Worm (Caenorhabditis elegans): Measurements from ENCODE around the gene F22E5.8.
"Not testable (repeated sequence)": the region's sequence is repeated elsewhere in the genome, so short reads cannot be mapped to it uniquely, and the experiment has no call there.

The F22E5.8 gene

DNA sequence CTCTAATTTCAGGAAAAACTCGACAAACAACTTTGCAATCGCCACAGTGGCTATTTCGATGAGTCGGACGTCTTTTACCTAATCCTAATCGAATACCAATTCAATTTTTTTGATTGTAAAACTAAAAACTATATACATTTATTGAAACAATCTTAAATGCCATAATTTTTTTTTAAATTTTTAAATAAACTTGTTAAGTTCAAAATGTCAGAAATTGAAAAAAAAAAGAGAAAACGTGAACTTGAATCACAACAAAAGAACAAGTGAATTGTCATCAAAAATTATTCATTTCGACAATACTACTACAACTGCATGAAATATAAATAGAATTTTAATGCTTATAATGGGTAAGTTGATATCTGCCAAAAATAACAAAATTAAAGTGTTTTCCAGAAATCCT, 27.6 kb upstream of the F22E5.8 start, which contains the start of gene D2062.13:
Gene D2062.13, plus strand, starts transcription at position 301 of the 400 bp plus-strand sequence.
- not testable (repeated sequence) for TF ChIP-seq pag-3 (tag; optimal IDR thresholded peaks at IDR 0.05; ENCODE audit: borderline replicate concordance, insufficient read depth); ztf-4 (tag; optimal IDR thresholded peaks at IDR 0.05); fkh-8 (tag; optimal IDR thresholded peaks at IDR 0.05)

DNA sequence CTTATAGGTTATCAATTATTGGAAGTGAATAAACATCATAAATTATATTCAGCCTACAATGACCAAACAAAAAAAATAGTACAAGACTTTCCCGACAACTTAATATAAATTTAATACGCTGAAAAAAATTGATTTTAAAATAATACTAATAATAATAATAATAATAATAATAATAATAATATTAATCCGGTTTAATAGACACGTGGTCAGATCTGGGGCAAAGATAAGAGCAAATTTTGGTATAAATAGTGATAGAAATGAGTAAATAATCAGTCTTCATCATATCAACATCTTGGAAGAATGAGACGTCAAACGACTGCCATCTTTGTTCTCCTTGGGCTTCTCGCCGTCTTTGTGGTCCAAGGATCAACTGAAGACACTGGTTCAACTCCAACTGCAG, 23.2 kb upstream of the F22E5.8 start, which contains the start of gene msrp-5:
Gene msrp-5, plus strand, starts transcription at position 301 of the 400 bp plus-strand sequence.
- not testable (repeated sequence) for TF ChIP-seq lin-39 (tag; optimal IDR thresholded peaks at IDR 0.05); hlh-17 (GFP tag; optimal IDR thresholded peaks at IDR 0.05; ENCODE audit: borderline replicate concordance); efl-1 (optimal IDR thresholded peaks at IDR 0.05); efl-1 (GFP tag; optimal IDR thresholded peaks at IDR 0.05 in 1 of 2)

DNA sequence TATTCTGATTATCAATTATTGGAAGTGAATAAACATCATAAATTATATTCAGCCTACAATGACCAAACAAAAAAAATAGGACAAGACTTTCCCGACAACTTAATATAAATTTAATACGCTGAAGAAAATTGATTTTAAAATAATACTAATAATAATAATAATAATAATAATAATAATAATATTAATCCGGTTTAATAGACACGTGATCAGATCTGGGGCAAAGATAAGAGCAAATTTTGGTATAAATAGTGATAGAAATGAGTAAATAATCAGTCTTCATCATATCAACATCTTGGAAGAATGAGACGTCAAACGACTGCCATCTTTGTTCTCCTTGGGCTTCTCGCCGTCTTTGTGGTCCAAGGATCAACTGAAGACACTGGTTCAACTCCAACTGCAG, 20.7 kb upstream of the F22E5.8 start, which contains the start of gene msrp-6:
Gene msrp-6, plus strand, starts transcription at position 301 of the 400 bp plus-strand sequence.
- TF ChIP-seq zag-1 (tag; optimal IDR thresholded peaks at IDR 0.05); dsc-1 (tag; optimal IDR thresholded peaks at IDR 0.05); fkh-4 (tag; optimal IDR thresholded peaks at IDR 0.05; ENCODE audit: borderline replicate concordance): not testable (repeated sequence)

DNA sequence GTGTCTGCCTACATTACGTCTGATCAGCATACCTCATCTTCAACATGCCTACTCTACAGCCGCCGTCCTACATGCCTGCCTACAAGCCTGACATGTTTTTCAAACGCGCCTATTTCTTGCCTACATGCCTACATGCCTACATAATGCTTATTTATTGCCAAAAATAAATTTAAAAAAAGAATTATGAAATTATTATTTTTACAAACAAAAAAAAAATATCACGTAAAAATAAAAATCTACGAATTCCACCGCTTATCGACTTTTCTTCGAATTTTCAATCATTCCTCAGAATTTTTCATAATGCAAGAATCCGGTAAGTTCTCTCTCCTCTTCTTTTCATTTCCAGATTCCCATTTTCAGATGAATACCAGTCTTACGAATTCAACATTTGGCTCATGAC, 17.4 kb upstream of the F22E5.8 start, which contains the start of gene D2062.5:
Gene D2062.5, plus strand, starts transcription at position 301 of the 400 bp plus-strand sequence.
- TF ChIP-seq nhr-90 (tag; optimal IDR thresholded peaks at IDR 0.05; ENCODE audit: poor library complexity) (no peak), snpc-4 (tag; optimal IDR thresholded peaks at IDR 0.05) (no peak), unc-98 (GFP tag; IDR thresholded peaks at IDR 0.05) (no peak), isw-1 (GFP tag; IDR thresholded peaks at IDR 0.05) (no peak), nhr-71 (tag; optimal IDR thresholded peaks at IDR 0.05) (no peak), F16B12.6 (tag; optimal IDR thresholded peaks at IDR 0.05) (no peak), ceh-63 (GFP tag; optimal IDR thresholded peaks at IDR 0.05) (no peak), rnt-1 (tag; optimal IDR thresholded peaks at IDR 0.05) (no peak), blmp-1 (tag; optimal IDR thresholded peaks at IDR 0.05) (no peak), lin-13 (GFP tag; optimal IDR thresholded peaks at IDR 0.05) (no peak), efl-3 (GFP tag; optimal IDR thresholded peaks at IDR 0.05) (no peak), tlp-1 (tag; optimal IDR thresholded peaks at IDR 0.05) (no peak), fos-1 (tag; optimal IDR thresholded peaks at IDR 0.05) (no peak), pag-3 (tag; optimal IDR thresholded peaks at IDR 0.05; ENCODE audit: borderline replicate concordance, insufficient read depth) (no peak), lir-3 (tag; optimal IDR thresholded peaks at IDR 0.05; ENCODE audit: poor library complexity) (no peak), zip-4 (GFP tag; optimal IDR thresholded peaks at IDR 0.05) (no peak), fkh-4 (tag; optimal IDR thresholded peaks at IDR 0.05; ENCODE audit: borderline replicate concordance) (no peak)

DNA sequence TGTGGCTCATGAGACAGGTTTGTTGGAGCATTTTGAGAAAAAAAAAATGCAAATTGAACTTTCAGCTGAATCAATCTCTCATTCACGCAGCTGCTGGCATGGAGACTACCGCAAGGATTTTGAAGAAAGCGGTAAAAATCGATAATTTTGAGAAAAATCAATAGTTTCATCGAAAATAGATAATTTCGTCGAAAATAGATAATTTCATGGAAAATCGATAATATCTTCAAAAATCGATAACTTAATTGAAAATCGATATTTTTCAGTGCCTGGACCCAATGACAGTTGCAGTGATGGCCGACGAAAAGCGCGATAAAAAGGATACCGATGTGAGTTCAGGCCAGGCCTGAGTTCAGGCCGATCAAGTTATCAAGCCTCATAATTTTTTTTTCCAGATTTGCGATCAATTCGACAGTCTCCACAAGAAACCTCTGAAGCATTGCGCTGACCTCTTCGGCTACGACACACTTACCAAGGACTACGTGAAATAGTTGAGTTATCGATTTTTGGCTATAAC, 16.8 kb upstream of the F22E5.8 start, which contains the start of gene D2062.4:
Gene D2062.4, plus strand, starts transcription at position 467 of the 517 bp plus-strand sequence.
- TF ChIP-seq nhr-47 (tag; optimal IDR thresholded peaks at IDR 0.05); snpc-4 (tag; optimal IDR thresholded peaks at IDR 0.05); ceh-63 (GFP tag; optimal IDR thresholded peaks at IDR 0.05): not testable (repeated sequence)

DNA sequence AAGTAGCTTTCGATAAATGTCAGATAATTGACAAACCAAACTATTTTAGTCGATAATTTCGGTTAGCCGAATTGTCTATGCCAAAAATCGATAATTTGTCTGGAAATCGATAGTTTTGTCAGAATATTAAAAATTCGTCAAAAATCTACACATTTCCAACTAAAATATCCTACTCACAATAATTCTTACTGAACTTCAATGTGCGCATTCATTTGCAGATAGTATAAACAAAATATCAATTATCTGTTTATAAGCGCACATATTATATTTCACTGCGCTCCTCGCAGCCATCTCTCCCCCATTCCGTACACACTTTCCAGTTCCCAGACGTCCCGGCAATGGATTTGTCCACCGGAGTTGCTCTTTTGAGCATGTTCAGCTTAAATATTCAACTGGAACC, 15.0 kb upstream of the F22E5.8 start, which contains the start of gene lgc-28:
Gene lgc-28, plus strand, starts transcription at position 301 of the 400 bp plus-strand sequence.
- TF ChIP-seq efl-3 (GFP tag; optimal IDR thresholded peaks at IDR 0.05) = no peak
- no peak for TF ChIP-seq grh-1 (GFP tag; IDR thresholded peaks at IDR 0.05)
- TF ChIP-seq nhr-47 (tag; optimal IDR thresholded peaks at IDR 0.05) = no peak
- no peak for TF ChIP-seq nhr-19 (GFP tag; conservative IDR thresholded peaks at IDR 0.05)
- no peak for TF ChIP-seq sup-37 (GFP tag; optimal IDR thresholded peaks at IDR 0.05)
- TF ChIP-seq fkh-8 (tag; optimal IDR thresholded peaks at IDR 0.05) = no peak
- TF ChIP-seq pag-3 (tag; optimal IDR thresholded peaks at IDR 0.05; ENCODE audit: borderline replicate concordance, insufficient read depth) = no peak
- no peak for TF ChIP-seq ceh-8 (GFP tag; optimal IDR thresholded peaks at IDR 0.05)
- no peak for TF ChIP-seq isw-1 (GFP tag; IDR thresholded peaks at IDR 0.05)
- no peak for TF ChIP-seq nhr-85 (tag)
- no peak for TF ChIP-seq unc-30 (tag; optimal IDR thresholded peaks at IDR 0.05)
- no peak for TF ChIP-seq Y116A8C.19 (tag; optimal IDR thresholded peaks at IDR 0.05; ENCODE audit: borderline replicate concordance)
- TF ChIP-seq snu-23 (GFP tag; optimal IDR thresholded peaks at IDR 0.05) = no peak
- no peak for TF ChIP-seq irx-1 (tag; optimal IDR thresholded peaks at IDR 0.05)
- no peak for TF ChIP-seq vab-15 (tag; optimal IDR thresholded peaks at IDR 0.05)
- no peak for TF ChIP-seq nhr-90 (tag; optimal IDR thresholded peaks at IDR 0.05; ENCODE audit: poor library complexity)
